Worm (Caenorhabditis elegans) whole organism, young adult: ENCODE data around the gene M02F4.1.

Experiments
- aptf-2 ChIP-seq: fragments of 200-800 bp; sonication (Bioruptor generic); conservative IDR thresholded peaks from 2 replicates; pipeline ENCODE4 v1.3.6; 2022; ENCODE audit warnings: missing genetic modification reagents, missing genetic modification characterization, missing compliant biosample characterization
- ceh-27 ChIP-seq: fragments of 200-800 bp; sonication (Bioruptor generic); optimal IDR thresholded peaks from 2 replicates; lab custom pipeline; 2018; ENCODE audit warnings: mild to moderate bottlenecking, missing genetic modification characterization, moderate library complexity, missing compliant biosample characterization
- ekl-4 ChIP-seq: fragments of 200-800 bp; sonication (Bioruptor generic); IDR thresholded peaks from 2 replicates; pipeline ENCODE4 v1.3.6; 2022; ENCODE audit warnings: missing genetic modification reagents, missing genetic modification characterization, missing compliant biosample characterization
- lin-35 ChIP-seq, 3 experiments: fragments of 150-350 bp in 2 of 3; sonication (generic microtip) in 1 of 3; optimal IDR thresholded peaks; 2 replicates each; lab custom pipeline; 2014 to 2018; ENCODE audit warnings: missing biosample characterization in 3 of 3, missing genetic modification characterization in 3 of 3, missing genetic modification reagents in 3 of 3

- TF ChIP-seq ceh-27 (GFP tag; lab: Kevin White, UChicago), result no peak
- no peak for TF ChIP-seq lin-35 (GFP tag; optimal IDR thresholded peaks at IDR 0.05; lab: Kevin White, UChicago)
- TF ChIP-seq aptf-2, result no peak
- TF ChIP-seq ekl-4 (GFP tag; lab: Robert Waterston, UW), result no peak
Observed at ce11 chrX:3056098-3056497, 27.2 kb upstream of the M02F4.1 start.
